Worm (Caenorhabditis elegans) whole organism, young adult: ENCODE measurements around the gene fbxb-22.

ENCODE experiments used
- D2030.7 ChIP-seq: fragments of 200-800 bp; sonication (Bioruptor generic); IDR thresholded peaks from 2 replicates; pipeline ENCODE4 v1.3.6; 2022; ENCODE audit warnings: missing genetic modification reagents, missing genetic modification characterization, missing compliant biosample characterization
- F10E7.11 ChIP-seq: sonication (generic microtip); optimal IDR thresholded peaks from 2 replicates; lab custom pipeline; 2017; ENCODE audit warnings: mild to moderate bottlenecking, missing genetic modification characterization, moderate library complexity, missing compliant biosample characterization
- F23B12.7 ChIP-seq: sonication (generic microtip); optimal IDR thresholded peaks from 2 replicates; lab custom pipeline; 2017; ENCODE audit warnings: missing genetic modification characterization, mild to moderate bottlenecking, missing compliant biosample characterization, antibody characterized with exemption, moderate library complexity; ENCODE audit not compliant: insufficient read depth
- F33H1.4 ChIP-seq: fragments of 200-800 bp; sonication (Bioruptor generic); IDR thresholded peaks from 2 replicates; pipeline ENCODE4 v1.3.6; 2022; ENCODE audit warnings: missing genetic modification reagents, missing genetic modification characterization, missing compliant biosample characterization
- F57A8.1 ChIP-seq: fragments of 200-800 bp; sonication (Bioruptor generic); optimal IDR thresholded peaks from 2 replicates; lab custom pipeline; 2018; ENCODE audit warnings: mild to moderate bottlenecking, missing genetic modification characterization, moderate library complexity, missing compliant biosample characterization
- K11D2.4 ChIP-seq: fragments of 200-800 bp; sonication (Bioruptor generic); IDR thresholded peaks from 2 replicates; pipeline ENCODE4 v1.3.6; 2022; ENCODE audit warnings: missing genetic modification reagents, missing genetic modification characterization, missing compliant biosample characterization
- K12H6.12 ChIP-seq: fragments of 200-800 bp; sonication (Bioruptor generic); optimal IDR thresholded peaks from 2 replicates; lab custom pipeline; 2018; ENCODE audit warnings: mild to moderate bottlenecking, missing genetic modification characterization, missing compliant biosample characterization
- Y56A3A.18 ChIP-seq: fragments of 200-800 bp; sonication (Bioruptor generic); IDR thresholded peaks from 2 replicates; pipeline ENCODE4 v1.3.6; 2022; ENCODE audit warnings: missing genetic modification reagents, missing genetic modification characterization, missing compliant biosample characterization
- aptf-2 ChIP-seq: fragments of 200-800 bp; sonication (Bioruptor generic); conservative IDR thresholded peaks from 2 replicates; pipeline ENCODE4 v1.3.6; 2022; ENCODE audit warnings: missing genetic modification reagents, missing genetic modification characterization, missing compliant biosample characterization
- attf-5 ChIP-seq: fragments of 200-800 bp; sonication (Bioruptor generic); optimal IDR thresholded peaks from 2 replicates; lab custom pipeline; 2018; ENCODE audit warnings: mild to moderate bottlenecking, missing genetic modification characterization, missing compliant biosample characterization
- bed-2 ChIP-seq: fragments of 200-800 bp; sonication (Bioruptor generic); IDR thresholded peaks from 2 replicates; pipeline ENCODE4 v1.3.6; 2022; ENCODE audit warnings: missing genetic modification reagents, missing genetic modification characterization, missing compliant biosample characterization
- cebp-1 ChIP-seq, 2 experiments: fragments of 200-800 bp in 1 of 2; sonication (Bioruptor generic) in 1 of 2; sonication (generic microtip) in 1 of 2; IDR thresholded peaks in 1 of 2; optimal IDR thresholded peaks in 1 of 2; 2 replicates each; pipeline versions ENCODE4 v1.3.6 to Lab custom; 2017 to 2022; ENCODE audit warnings: missing compliant biosample characterization in 2 of 2, missing genetic modification characterization in 2 of 2, mild to moderate bottlenecking in 1 of 2, missing genetic modification reagents in 1 of 2, moderate library complexity in 1 of 2
- ceh-100 ChIP-seq: fragments of 200-800 bp; sonication (Bioruptor generic); IDR thresholded peaks from 2 replicates; pipeline ENCODE4 v1.3.6; 2022; ENCODE audit warnings: missing genetic modification reagents, missing genetic modification characterization, missing compliant biosample characterization
- ceh-79 ChIP-seq: sonication (generic microtip); optimal IDR thresholded peaks from 2 replicates; lab custom pipeline; 2017; ENCODE audit warnings: mild to moderate bottlenecking, missing genetic modification characterization, missing compliant biosample characterization
- dpff-1 ChIP-seq: sonication (generic microtip); optimal IDR thresholded peaks from 2 replicates; lab custom pipeline; 2017; ENCODE audit warnings: mild to moderate bottlenecking, missing genetic modification characterization, missing compliant biosample characterization
- efl-1 ChIP-seq: fragments of 150-350 bp; optimal IDR thresholded peaks from 2 replicates; lab custom pipeline; 2014; ENCODE audit warnings: missing biosample characterization, missing genetic modification reagents, missing genetic modification characterization
- egrh-3 ChIP-seq: fragments of 200-800 bp; sonication (Bioruptor generic); IDR thresholded peaks from 2 replicates; pipeline ENCODE4 v1.3.6; 2022; ENCODE audit warnings: missing genetic modification reagents, missing genetic modification characterization, missing compliant biosample characterization
- ets-4 ChIP-seq: fragments of 200-800 bp; sonication (Bioruptor generic); optimal IDR thresholded peaks from 2 replicates; lab custom pipeline; 2018; ENCODE audit warnings: mild to moderate bottlenecking, missing genetic modification characterization, missing compliant biosample characterization
- hmg-1.2 ChIP-seq: fragments of 200-800 bp; sonication (Bioruptor generic); IDR thresholded peaks from 2 replicates; pipeline ENCODE4 v1.3.6; 2022; ENCODE audit warnings: missing genetic modification reagents, missing genetic modification characterization, missing compliant biosample characterization
- hsf-1 ChIP-seq: fragments of 200-800 bp; sonication (Bioruptor generic); IDR thresholded peaks from 2 replicates; pipeline ENCODE4 v1.3.6; 2022; ENCODE audit warnings: missing genetic modification reagents, missing genetic modification characterization, missing compliant biosample characterization
- madf-10 ChIP-seq: sonication (generic microtip); optimal IDR thresholded peaks from 2 replicates; lab custom pipeline; 2016; ENCODE audit warnings: mild to moderate bottlenecking, missing genetic modification characterization, missing compliant biosample characterization
- madf-6 ChIP-seq: fragments of 200-800 bp; sonication (Bioruptor generic); IDR thresholded peaks from 2 replicates; pipeline ENCODE4 v1.3.6; 2022; ENCODE audit warnings: missing genetic modification reagents, missing genetic modification characterization, missing compliant biosample characterization
- madf-8 ChIP-seq: fragments of 200-800 bp; sonication (Bioruptor generic); conservative IDR thresholded peaks from 2 replicates; pipeline ENCODE4 v1.3.6; 2022; ENCODE audit warnings: missing genetic modification reagents, missing genetic modification characterization, missing compliant biosample characterization
- mcd-1 ChIP-seq: fragments of 200-800 bp; sonication (Bioruptor generic); IDR thresholded peaks from 2 replicates; pipeline ENCODE4 v1.3.6; 2022; ENCODE audit warnings: missing genetic modification reagents, missing genetic modification characterization, missing compliant biosample characterization
- mel-28 ChIP-seq: sonication (generic microtip); optimal IDR thresholded peaks from 2 replicates; lab custom pipeline; 2016; ENCODE audit warnings: borderline replicate concordance, mild to moderate bottlenecking, missing genetic modification characterization, missing compliant biosample characterization
- mes-4 ChIP-seq: sonication (generic microtip); optimal IDR thresholded peaks from 2 replicates; lab custom pipeline; 2016; ENCODE audit warnings: missing genotype, missing genetic modification characterization, missing compliant biosample characterization
- mxl-1 ChIP-seq: sonication (generic microtip); optimal IDR thresholded peaks from 2 replicates; lab custom pipeline; 2016; ENCODE audit warnings: missing genetic modification characterization, missing compliant biosample characterization
- nhr-120 ChIP-seq: fragments of 200-800 bp; sonication (Bioruptor generic); IDR thresholded peaks from 2 replicates; pipeline ENCODE4 v1.3.6; 2022; ENCODE audit warnings: missing genetic modification characterization, missing compliant biosample characterization
- nhr-179 ChIP-seq: sonication (generic microtip); optimal IDR thresholded peaks from 2 replicates; lab custom pipeline; 2016; ENCODE audit warnings: mild to moderate bottlenecking, missing genetic modification characterization, missing compliant biosample characterization
- nhr-27 ChIP-seq: fragments of 200-800 bp; sonication (Bioruptor generic); optimal IDR thresholded peaks from 2 replicates; lab custom pipeline; 2018; ENCODE audit warnings: mild to moderate bottlenecking, missing genetic modification characterization, moderate library complexity, missing compliant biosample characterization
- nhr-80 ChIP-seq: sonication (generic microtip); optimal IDR thresholded peaks from 2 replicates; lab custom pipeline; 2016; ENCODE audit warnings: missing genetic modification characterization, missing compliant biosample characterization
- nhr-90 ChIP-seq: sonication (generic microtip); optimal IDR thresholded peaks from 2 replicates; lab custom pipeline; 2016; ENCODE audit warnings: missing genotype, mild to moderate bottlenecking, missing genetic modification characterization, missing compliant biosample characterization
- pbrm-1 ChIP-seq: fragments of 200-800 bp; sonication (Bioruptor generic); IDR thresholded peaks from 2 replicates; pipeline ENCODE4 v1.3.6; 2022; ENCODE audit warnings: missing genetic modification reagents, missing genetic modification characterization, missing compliant biosample characterization
- rcor-1 ChIP-seq: fragments of 200-800 bp; sonication (Bioruptor generic); IDR thresholded peaks from 2 replicates; pipeline ENCODE4 v1.3.6; 2022; ENCODE audit warnings: missing genetic modification reagents, missing genetic modification characterization, missing compliant biosample characterization
- snpc-1.1 ChIP-seq: sonication (generic microtip); optimal IDR thresholded peaks from 2 replicates; lab custom pipeline; 2017; ENCODE audit warnings: missing genetic modification characterization, mild to moderate bottlenecking, missing compliant biosample characterization, antibody characterized with exemption, moderate library complexity, missing genotype, missing genetic modification reagents; ENCODE audit not compliant: insufficient read depth
- snpc-4 ChIP-seq, 5 experiments: fragments of 150-350 bp in 1 of 5; sonication (generic microtip) in 4 of 5; optimal IDR thresholded peaks; 2 replicates each; lab custom pipeline; 2014 to 2018; ENCODE audit warnings: missing genetic modification characterization in 5 of 5, missing biosample characterization in 3 of 5, antibody characterized with exemption in 2 of 5, mild to moderate bottlenecking in 2 of 5, missing compliant biosample characterization in 2 of 5, missing genotype in 2 of 5, moderate library complexity in 2 of 5, missing genetic modification reagents in 1 of 5
- tbx-9 ChIP-seq: sonication (generic microtip); optimal IDR thresholded peaks from 2 replicates; lab custom pipeline; 2016; ENCODE audit warnings: borderline replicate concordance, missing genetic modification characterization, inconsistent platforms, missing compliant biosample characterization
- unc-62 ChIP-seq: fragments of 150-350 bp; optimal IDR thresholded peaks from 2 replicates; lab custom pipeline; 2014; ENCODE audit warnings: missing biosample characterization, missing genetic modification reagents, missing genetic modification characterization
- zfh-2 ChIP-seq: fragments of 200-800 bp; sonication (Bioruptor generic); conservative IDR thresholded peaks from 2 replicates; pipeline ENCODE4 v1.3.6; 2022; ENCODE audit warnings: missing genetic modification reagents, missing genetic modification characterization, missing compliant biosample characterization
- ztf-18 ChIP-seq: sonication (generic microtip); optimal IDR thresholded peaks from 2 replicates; lab custom pipeline; 2016; ENCODE audit warnings: missing genotype, mild to moderate bottlenecking, missing genetic modification characterization, missing compliant biosample characterization
- ztf-3 ChIP-seq: fragments of 200-800 bp; sonication (Bioruptor generic); optimal IDR thresholded peaks from 2 replicates; lab custom pipeline; 2018; ENCODE audit warnings: mild to moderate bottlenecking, missing genetic modification characterization, missing compliant biosample characterization

fbxb-22 gene

DNA sequence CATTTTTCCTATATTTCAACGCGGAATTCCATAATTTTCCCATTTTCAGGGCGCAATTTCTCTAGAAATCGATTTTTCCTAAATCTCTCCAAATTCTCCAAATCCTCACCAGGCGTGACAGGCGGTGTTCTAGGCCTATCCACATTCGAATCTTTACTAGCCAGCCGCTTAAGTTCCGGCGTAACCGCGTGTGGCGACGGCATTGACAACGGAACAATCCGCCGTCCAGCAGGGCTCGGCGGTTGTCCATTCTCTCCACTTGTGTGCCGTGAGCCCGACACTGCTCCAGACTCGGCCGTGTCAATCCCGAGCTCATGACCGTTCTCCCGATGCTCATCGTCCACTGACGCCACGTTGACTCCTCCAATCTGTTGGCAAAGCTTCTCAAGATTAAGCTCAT is 40.5 kb downstream of the fbxb-22 start:
- TF ChIP-seq nhr-90 (tag; lab: Kevin White, UChicago) (no peak), zfh-2 (GFP tag; lab: Robert Waterston, UW) (peak; percentile 65), hsf-1 (GFP tag; lab: Robert Waterston, UW) (no peak)

DNA sequence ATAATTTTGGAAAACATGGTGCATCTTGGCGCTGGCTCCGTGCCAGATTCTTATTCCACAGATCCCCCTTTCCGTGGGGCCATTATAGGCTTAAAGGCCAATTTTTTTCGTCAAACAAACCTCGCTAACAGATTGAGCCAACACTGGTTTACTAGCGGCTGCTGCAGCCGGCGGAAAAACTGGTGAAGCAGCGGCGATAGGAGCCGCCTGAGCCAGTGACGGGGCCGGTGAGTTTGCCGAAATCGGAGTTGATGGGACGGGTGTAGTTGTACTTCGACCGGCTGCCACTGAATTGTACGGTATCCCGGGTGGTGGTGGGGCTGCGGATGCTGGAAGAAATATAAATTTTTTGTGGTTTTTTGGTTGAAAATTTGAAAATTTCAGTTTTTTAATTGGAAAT is 41.8 kb downstream of the fbxb-22 start:
- TF ChIP-seq hsf-1 (GFP tag; lab: Robert Waterston, UW) (0 out of 2 replicates have a peak, but pooled peaks have one; percentile 29), nhr-27 (tag; lab: Kevin White, UChicago) (no peak), zfh-2 (GFP tag; lab: Robert Waterston, UW) (peak; percentile 69)
- TF ChIP-seq, all 124 proteins: peak for 2

DNA sequence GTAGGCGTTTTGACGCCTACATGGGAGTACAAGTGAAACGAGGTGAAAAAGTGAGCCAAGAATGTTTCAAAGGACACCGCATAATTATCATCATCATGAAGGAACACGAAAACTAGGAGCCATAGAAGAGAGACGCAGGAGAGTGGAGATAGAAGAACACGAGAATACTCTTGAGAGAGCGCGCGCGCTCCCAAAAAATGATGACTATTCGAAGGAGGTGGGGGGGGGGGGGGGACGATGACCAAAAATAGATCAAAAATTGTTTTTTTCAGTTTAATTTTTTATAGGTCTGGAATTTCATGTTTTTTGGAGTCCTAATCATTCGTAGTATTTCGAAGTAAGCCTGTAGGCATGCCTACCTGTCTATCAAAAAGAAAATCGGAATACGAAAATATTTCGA is 46.8 kb downstream of the fbxb-22 start:
- TF ChIP-seq cebp-1 (GFP tag; IDR thresholded peaks at IDR 0.05; lab: Robert Waterston, UW) (no peak), cebp-1 (tag; optimal IDR thresholded peaks at IDR 0.05; lab: Kevin White, UChicago) (no peak), madf-8 (GFP tag; lab: Robert Waterston, UW) (peak; percentile 38; the same call in 1 of the 2 replicates), mcd-1 (GFP tag; lab: Robert Waterston, UW) (0 out of 2 replicates have a peak, but pooled peaks have one; percentile 28), rcor-1 (no peak), D2030.7 (no peak), madf-6 (GFP tag; lab: Robert Waterston, UW) (peak; percentile 71), F33H1.4 (GFP tag; lab: Robert Waterston, UW) (0 out of 2 replicates have a peak, but pooled peaks have one; percentile 27), nhr-80 (tag; lab: Kevin White, UChicago) (peak; percentile 41), egrh-3 (GFP tag; lab: Robert Waterston, UW) (peak; percentile 69), K11D2.4 (GFP tag; lab: Robert Waterston, UW) (no peak), efl-1 (GFP tag; lab: Kevin White, UChicago) (peak; percentile 54), ceh-79 (no peak), ztf-3 (GFP tag; lab: Kevin White, UChicago) (no peak), F23B12.7 (tag; lab: Kevin White, UChicago) (peak; percentile 0), unc-62 (GFP tag; lab: Kevin White, UChicago) (no peak), ceh-100 (GFP tag; lab: Robert Waterston, UW) (0 out of 2 replicates have a peak, but pooled peaks have one; percentile 19), hmg-1.2 (GFP tag; lab: Robert Waterston, UW) (peak; percentile 15; the same call in 1 of the 2 replicates)

DNA sequence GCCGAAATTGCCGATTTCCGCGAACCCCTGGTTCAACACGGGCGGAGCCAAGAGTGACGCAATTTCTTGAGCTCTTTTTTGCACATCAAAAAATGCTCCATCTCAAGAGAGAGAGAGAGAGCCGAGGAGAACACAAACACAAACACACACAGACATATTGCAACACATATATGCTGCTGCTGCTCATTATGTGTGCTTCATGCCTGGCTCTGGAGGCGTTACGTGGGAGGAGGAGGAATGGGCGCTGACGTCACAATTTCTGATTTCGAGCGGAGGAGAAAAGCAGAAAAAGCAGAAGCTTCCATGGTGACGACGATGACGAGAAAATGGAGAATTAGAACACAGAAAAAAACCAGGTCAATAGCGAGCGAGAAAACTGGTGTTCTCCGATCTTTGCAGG is 47.5 kb downstream of the fbxb-22 start:
- TF ChIP-seq madf-10 (tag; lab: Kevin White, UChicago) (peak; percentile 6), nhr-80 (tag; lab: Kevin White, UChicago) (no peak), F57A8.1 (GFP tag; lab: Kevin White, UChicago) (no peak), nhr-120 (no peak), attf-5 (no peak), nhr-90 (tag; lab: Kevin White, UChicago) (no peak), ztf-18 (no peak), mes-4 (tag; lab: Kevin White, UChicago) (no peak), egrh-3 (GFP tag; lab: Robert Waterston, UW) (0 out of 2 replicates have a peak, but pooled peaks have one; percentile 22), snpc-4 (GFP tag; optimal IDR thresholded peaks at IDR 0.05; lab: Kevin White, UChicago) (no peak), snpc-4 (tag; optimal IDR thresholded peaks at IDR 0.05; lab: Kevin White, UChicago) (no peak), snpc-1.1 (no peak), mel-28 (no peak), F10E7.11 (tag; lab: Kevin White, UChicago) (no peak), nhr-179 (tag; lab: Kevin White, UChicago) (no peak), pbrm-1 (GFP tag; lab: Robert Waterston, UW) (no peak), aptf-2 (GFP tag; lab: Robert Waterston, UW) (no peak), mxl-1 (tag; lab: Kevin White, UChicago) (no peak), tbx-9 (tag; lab: Kevin White, UChicago) (no peak), hsf-1 (GFP tag; lab: Robert Waterston, UW) (no peak), bed-2 (no peak), dpff-1 (tag; lab: Kevin White, UChicago) (no peak), ceh-100 (GFP tag; lab: Robert Waterston, UW) (no peak), ets-4 (GFP tag; lab: Kevin White, UChicago) (no peak), K12H6.12 (tag; lab: Kevin White, UChicago) (no peak), Y56A3A.18 (GFP tag; lab: Robert Waterston, UW) (no peak)
